Worm (Caenorhabditis elegans): ENCODE results near the gene Y37H2A.12.

Y37H2A.12 gene

DNA sequence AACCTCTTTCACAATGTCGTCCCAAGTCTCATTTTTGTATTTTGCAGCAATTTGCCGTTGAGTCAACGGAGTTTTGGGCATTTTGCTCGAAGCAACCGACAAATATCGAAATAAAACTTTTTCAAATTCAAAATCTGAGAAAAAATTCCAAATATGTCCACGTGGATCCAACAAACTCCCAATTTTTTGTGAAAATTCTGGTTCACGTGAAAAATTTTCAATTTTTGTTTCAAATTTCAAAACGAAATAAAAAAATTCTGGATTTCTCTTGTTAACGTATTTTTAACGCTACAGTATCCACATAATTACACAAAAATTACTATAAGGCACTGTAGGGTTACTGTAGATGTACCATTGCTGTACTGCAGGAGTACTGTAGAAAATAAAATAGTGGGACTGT lies 30.3 kb upstream of the Y37H2A.12 start, which contains the start of gene C14A6.13:
Gene C14A6.13 (minus strand): TSS at position 101 of the 400 bp plus-strand sequence.
- TF ChIP-seq ces-1 (GFP tag; optimal IDR thresholded peaks at IDR 0.05), result no peak
- no peak for TF ChIP-seq F16B12.6 (tag; optimal IDR thresholded peaks at IDR 0.05)
- no peak for TF ChIP-seq nhr-47 (tag; optimal IDR thresholded peaks at IDR 0.05)
- TF ChIP-seq ztf-11 (tag; optimal IDR thresholded peaks at IDR 0.05), result no peak
- no peak for TF ChIP-seq tlp-1 (tag; optimal IDR thresholded peaks at IDR 0.05)
- TF ChIP-seq lin-15B (tag; optimal IDR thresholded peaks at IDR 0.05), result no peak
- no peak for TF ChIP-seq tbx-2 (tag; optimal IDR thresholded peaks at IDR 0.05)
- no peak for TF ChIP-seq ceh-88 (GFP tag; IDR thresholded peaks at IDR 0.05)
- no peak for TF ChIP-seq efl-1 (optimal IDR thresholded peaks at IDR 0.05)
- TF ChIP-seq efl-1 (GFP tag; optimal IDR thresholded peaks at IDR 0.05 in 1 of 2), result no peak

DNA sequence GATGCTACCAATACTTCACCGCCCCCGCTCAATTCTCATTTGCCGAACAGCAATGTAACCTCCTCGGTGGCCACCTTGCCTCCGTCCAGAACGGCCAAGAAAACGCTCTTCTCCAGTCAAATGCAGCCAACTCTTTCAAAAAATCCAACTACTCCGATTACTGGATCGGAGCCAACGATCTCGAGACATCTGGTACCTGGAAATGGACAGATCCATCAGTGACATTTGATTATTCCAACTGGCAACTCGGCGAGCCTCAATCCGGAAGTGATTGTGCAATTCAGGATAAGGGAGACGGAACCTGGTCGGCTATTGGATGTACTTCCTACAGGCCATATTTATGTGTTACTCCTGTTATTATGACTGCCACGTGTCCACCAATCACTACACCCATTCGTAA lies 27.2 kb upstream of the Y37H2A.12 start:
- TF ChIP-seq F16B12.6 (tag; optimal IDR thresholded peaks at IDR 0.05) (no peak), ceh-88 (GFP tag; IDR thresholded peaks at IDR 0.05) (no peak), isw-1 (GFP tag; IDR thresholded peaks at IDR 0.05) (no peak), lin-13 (GFP tag; optimal IDR thresholded peaks at IDR 0.05) (no peak), mdl-1 (tag; optimal IDR thresholded peaks at IDR 0.05) (no peak), hpl-2 (GFP tag; optimal IDR thresholded peaks at IDR 0.05) (no peak), hlh-17 (GFP tag; optimal IDR thresholded peaks at IDR 0.05; ENCODE audit: borderline replicate concordance) (no peak), ztf-4 (tag; optimal IDR thresholded peaks at IDR 0.05) (no peak), C16A3.4 (tag; optimal IDR thresholded peaks at IDR 0.05) (no peak)

ce11 chrV:18157707-18158106 lies 26.8 kb upstream of the Y37H2A.12 start, which contains the start of gene clec-48:
Gene clec-48, plus strand, starts transcription at chrV:18158026.
- TF ChIP-seq grh-1 (GFP tag; IDR thresholded peaks at IDR 0.05) (no peak), efl-1 (optimal IDR thresholded peaks at IDR 0.05) (no peak), efl-1 (GFP tag; optimal IDR thresholded peaks at IDR 0.05 in 1 of 2) (peak in 1 of 2 experiments; percentile 57)

DNA sequence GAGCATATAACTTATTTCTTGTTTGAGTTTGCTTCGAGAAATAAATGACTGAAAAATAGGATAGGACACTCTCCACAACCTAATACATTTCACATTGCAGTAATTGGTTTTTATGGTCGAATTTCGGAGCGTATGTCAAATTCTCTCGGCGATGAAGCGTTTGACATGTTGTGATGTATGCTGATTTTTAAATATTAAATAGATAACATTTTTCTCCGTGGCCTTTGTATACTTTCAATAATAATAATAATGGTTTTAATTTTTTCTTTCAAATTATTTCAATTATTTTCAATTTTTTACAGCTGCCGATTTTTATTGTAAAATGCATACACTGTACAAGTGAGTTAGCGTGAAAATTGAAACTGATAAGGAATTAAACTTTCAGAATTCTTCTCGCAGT lies 15.1 kb upstream of the Y37H2A.12 start, which contains the start of gene C14A6.3:
Gene C14A6.3 (plus strand): TSS at position 301 of the 400 bp plus-strand sequence.
- TF ChIP-seq ceh-82 (tag; optimal IDR thresholded peaks at IDR 0.05) (no peak), vab-15 (tag; optimal IDR thresholded peaks at IDR 0.05) (no peak), pag-3 (tag; optimal IDR thresholded peaks at IDR 0.05; ENCODE audit: borderline replicate concordance, insufficient read depth) (no peak), ceh-90 (tag; optimal IDR thresholded peaks at IDR 0.05) (no peak), lir-3 (tag; optimal IDR thresholded peaks at IDR 0.05; ENCODE audit: poor library complexity) (no peak), unc-86 (tag; optimal IDR thresholded peaks at IDR 0.05) (no peak), nhr-77 (tag; optimal IDR thresholded peaks at IDR 0.05) (no peak), lin-35 (GFP tag; optimal IDR thresholded peaks at IDR 0.05) (no peak), lin-15B (tag; optimal IDR thresholded peaks at IDR 0.05) (no peak), snpc-4 (tag; optimal IDR thresholded peaks at IDR 0.05) (no peak), snu-23 (GFP tag; optimal IDR thresholded peaks at IDR 0.05) (no peak)

ce11 chrV:18144442-18144841 lies 13.5 kb upstream of the Y37H2A.12 start:
- TF ChIP-seq mep-1 (tag; optimal IDR thresholded peaks at IDR 0.05), result no peak
- no peak for TF ChIP-seq efl-1 (optimal IDR thresholded peaks at IDR 0.05)
- TF ChIP-seq efl-1 (GFP tag; optimal IDR thresholded peaks at IDR 0.05 in 1 of 2), result peak in 1 of 2 experiments; percentile 61

- TF ChIP-seq grh-1 (GFP tag; IDR thresholded peaks at IDR 0.05) (no peak), nhr-77 (tag; optimal IDR thresholded peaks at IDR 0.05) (no peak), skn-1 (tag; optimal IDR thresholded peaks at IDR 0.05) (no peak), vab-15 (tag; optimal IDR thresholded peaks at IDR 0.05) (no peak), nhr-19 (GFP tag; conservative IDR thresholded peaks at IDR 0.05) (no peak)
Measured at ce11 chrV:18143445-18143844, 12.5 kb upstream of the Y37H2A.12 start, which contains the start of gene Y37H2A.14. Gene Y37H2A.14, plus strand, starts transcription at chrV:18143745.
